Fruit fly (Drosophila melanogaster) S2 (cell line): ENCODE results near the gene Chchd3.

ENCODE experiments used
- CG8478 ChIP-seq: fragments of >200 bp; optimal IDR thresholded peaks from 2 replicates; lab custom pipeline; 2018
- CTCF ChIP-seq, 2 experiments: fragments of >200 bp; optimal IDR thresholded peaks; 2 replicates each; lab custom pipeline; 2018

Gene Chchd3

DNA sequence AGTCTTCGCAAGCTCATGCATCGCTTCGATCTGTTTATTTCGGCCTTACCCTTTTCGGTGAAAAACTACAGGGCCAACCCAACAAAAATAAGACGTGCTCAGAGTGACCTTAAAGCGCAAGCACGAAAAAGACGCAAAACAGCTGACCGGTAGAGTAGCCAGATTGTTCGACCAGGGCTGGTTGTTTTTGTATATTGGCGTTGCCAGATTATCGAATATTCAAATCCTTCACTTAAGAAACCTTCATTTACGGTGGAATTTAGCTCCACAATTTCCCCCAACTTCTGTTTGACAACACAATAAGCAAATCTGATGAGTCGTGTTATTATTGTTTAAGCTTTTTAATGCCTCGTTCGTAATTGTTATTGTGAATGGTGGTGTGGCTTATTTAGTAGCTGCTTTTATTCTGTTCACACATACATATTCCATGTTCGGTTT, at the start of gene Chchd3:
TSS of gene Chchd3 (minus strand) at position 132 of the 438 bp plus-strand sequence.
- TF ChIP-seq CTCF (optimal IDR thresholded peaks at IDR 0.05; lab: Kevin White, UChicago) (peak; percentile 54 to 60), CG8478 (lab: Kevin White, UChicago) (no peak)

DNA sequence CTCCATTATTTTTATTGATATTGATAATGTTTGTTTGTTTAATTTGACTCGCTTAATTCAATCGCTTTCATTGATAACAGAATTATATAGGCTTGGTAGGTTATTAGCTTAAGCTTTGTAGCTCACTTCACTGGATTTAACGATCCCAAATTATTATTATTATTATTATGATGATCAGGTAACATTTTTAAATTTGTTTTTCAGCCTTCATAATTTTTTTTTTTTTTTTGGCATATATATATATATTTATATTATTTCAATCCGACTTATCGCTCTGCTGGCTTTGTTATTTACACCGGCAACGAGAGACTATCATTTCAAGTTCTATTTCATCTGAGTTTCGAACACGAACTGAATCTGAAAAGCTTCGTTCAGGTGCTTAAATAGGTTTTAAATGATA, 47.4 kb upstream of the Chchd3 start, which contains the start of gene CG15553:
TSS of gene CG15553 (minus strand) at position 101 of the 400 bp plus-strand sequence.
- TF ChIP-seq CG8478 (lab: Kevin White, UChicago), result no peak
- no peak for TF ChIP-seq CTCF (optimal IDR thresholded peaks at IDR 0.05; lab: Kevin White, UChicago)

DNA sequence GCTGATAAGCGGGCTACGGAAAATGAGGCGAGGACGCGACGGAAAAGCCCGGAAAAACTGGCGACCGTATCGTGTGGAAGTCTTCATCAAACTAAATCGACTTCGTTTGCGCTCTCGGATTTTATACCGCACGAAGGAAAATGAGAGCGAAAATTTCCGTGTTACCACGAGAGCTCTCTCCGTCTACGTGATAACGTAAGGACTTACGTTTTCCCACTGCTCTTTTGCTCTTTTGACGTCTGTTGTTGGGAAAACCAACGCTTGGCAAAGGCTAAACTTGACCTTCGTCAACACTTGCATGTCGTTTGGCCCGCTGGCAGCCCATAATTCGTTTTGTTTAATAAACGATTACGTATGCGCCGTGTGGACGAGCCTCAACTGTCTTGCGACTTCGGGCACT, 43.5 kb upstream of the Chchd3 start, which contains the start of gene CG11317:
TSS of gene CG11317 (minus strand) at position 101 of the 400 bp plus-strand sequence.
- no peak for TF ChIP-seq CG8478 (lab: Kevin White, UChicago)
- TF ChIP-seq CTCF (optimal IDR thresholded peaks at IDR 0.05; lab: Kevin White, UChicago), result no peak

DNA sequence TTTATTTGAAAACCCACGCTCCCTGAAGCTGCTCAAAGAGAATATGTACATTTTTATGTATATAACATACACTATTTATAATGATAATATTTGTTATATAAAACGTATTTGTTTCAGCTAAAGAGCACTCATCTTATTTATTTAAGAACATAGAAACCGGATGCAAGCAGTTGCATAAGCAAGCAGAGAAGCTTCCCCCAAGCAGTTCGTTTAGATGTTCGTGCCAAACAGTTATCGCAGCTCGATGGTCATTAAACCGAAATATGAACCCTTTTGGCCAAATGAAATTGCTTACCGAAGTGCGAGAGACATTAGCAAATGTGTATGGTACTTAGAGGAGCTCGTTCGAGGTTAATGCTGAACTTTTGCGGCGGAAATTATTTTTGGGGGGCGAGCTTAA, 36.3 kb upstream of the Chchd3 start:
- no peak for TF ChIP-seq CG8478 (lab: Kevin White, UChicago)
- TF ChIP-seq CTCF (optimal IDR thresholded peaks at IDR 0.05; lab: Kevin White, UChicago), result no peak

DNA sequence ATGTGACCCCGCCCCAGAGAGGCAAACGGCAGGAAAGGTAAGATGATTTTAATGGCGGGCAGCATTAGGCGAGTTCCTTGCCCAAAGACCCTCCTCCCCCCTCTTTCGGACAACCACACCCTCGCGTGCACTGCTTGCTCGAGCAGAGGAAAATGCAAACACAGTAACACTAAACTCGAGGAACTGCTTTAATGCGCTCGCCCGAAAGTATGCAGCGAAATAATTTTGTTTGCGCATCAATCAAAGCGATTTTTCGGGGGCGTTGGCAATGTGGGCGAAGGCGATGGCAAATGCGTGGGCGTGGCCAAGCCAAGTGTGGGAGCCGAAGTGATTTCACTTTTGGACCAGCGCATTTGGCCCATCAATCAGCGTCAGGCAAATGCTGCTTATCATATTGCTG, 32.7 kb upstream of the Chchd3 start:
- peak; percentile 48 to 56 for TF ChIP-seq CTCF (optimal IDR thresholded peaks at IDR 0.05; lab: Kevin White, UChicago)
- TF ChIP-seq CG8478 (lab: Kevin White, UChicago), result no peak

DNA sequence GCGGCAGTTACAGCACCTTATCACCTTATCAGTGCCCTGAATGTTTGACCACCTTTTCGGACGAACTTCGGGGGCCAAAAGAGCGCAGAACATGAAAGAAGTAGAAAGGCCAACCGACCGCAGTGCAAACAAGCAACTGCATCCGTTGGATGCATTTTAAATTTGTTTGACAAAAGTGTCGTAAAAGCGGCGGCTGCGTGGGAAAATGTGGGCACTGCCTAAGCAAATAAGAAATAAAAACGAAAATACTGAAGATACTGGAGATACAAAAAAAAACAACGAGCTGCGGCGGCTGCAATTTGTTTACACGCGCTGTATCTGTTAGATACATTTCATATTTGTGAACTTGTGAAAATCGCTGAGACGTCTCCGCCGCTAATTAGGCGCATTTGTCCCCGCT, 17.0 kb upstream of the Chchd3 start:
- TF ChIP-seq CG8478 (lab: Kevin White, UChicago) (no peak), CTCF (optimal IDR thresholded peaks at IDR 0.05; lab: Kevin White, UChicago) (no peak)

DNA sequence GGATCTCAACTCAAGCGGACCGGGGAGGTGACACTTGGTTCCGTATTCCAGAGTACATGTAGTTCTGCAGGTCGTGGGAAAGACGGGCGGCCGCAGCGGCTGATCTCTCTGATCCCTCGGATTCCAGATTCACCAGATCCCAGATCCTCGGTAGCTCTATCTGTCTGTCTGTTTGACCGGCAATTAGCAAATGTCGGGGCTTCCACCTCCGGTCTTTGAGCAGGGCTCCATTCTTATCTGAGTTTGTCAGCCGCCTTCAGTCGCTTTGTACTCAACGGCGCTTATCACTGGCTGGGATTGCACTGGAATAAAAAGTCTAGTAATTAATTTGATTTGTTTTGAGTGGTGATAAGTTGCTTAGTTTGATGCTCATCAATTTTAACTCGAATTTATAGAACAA, 12.6 kb upstream of the Chchd3 start:
- TF ChIP-seq CG8478 (lab: Kevin White, UChicago), result no peak
- TF ChIP-seq CTCF (optimal IDR thresholded peaks at IDR 0.05; lab: Kevin White, UChicago), result no peak

DNA sequence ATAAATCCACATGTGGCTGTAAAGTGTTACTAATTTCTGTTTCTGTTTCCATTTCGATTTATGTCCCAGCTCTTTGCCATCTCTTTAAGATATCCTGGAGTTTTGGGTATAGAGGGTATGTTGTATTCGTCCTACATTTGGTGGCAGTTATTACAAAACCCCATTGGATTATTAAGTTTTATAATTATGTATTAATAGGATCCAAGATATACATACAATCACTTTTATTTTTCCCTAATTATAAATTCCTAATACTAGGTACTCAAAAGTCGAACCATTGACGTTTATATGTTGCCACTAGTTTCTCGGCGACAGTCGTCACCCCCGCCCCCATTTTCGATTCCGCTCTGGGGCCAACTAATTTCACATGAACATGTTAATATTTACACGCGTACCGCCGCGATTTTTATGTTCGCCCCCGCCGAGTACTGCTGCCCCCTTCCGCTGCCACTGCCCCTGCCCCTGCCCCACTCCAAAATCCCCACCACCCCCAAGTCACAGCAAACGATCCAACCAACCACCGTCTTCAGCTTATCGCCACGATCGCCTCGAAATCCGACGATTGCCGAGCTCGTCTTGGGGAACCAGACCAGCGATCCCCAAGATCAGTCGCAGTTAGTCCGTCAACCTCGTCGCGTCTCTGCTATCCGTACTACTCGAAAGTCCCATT, 11.1 kb upstream of the Chchd3 start, which contains the start of gene Sox100B:
TSS of gene Sox100B (plus strand) at position 601 of the 670 bp plus-strand sequence.
- no peak for TF ChIP-seq CTCF (optimal IDR thresholded peaks at IDR 0.05; lab: Kevin White, UChicago)
- TF ChIP-seq CG8478 (lab: Kevin White, UChicago), result no peak

DNA sequence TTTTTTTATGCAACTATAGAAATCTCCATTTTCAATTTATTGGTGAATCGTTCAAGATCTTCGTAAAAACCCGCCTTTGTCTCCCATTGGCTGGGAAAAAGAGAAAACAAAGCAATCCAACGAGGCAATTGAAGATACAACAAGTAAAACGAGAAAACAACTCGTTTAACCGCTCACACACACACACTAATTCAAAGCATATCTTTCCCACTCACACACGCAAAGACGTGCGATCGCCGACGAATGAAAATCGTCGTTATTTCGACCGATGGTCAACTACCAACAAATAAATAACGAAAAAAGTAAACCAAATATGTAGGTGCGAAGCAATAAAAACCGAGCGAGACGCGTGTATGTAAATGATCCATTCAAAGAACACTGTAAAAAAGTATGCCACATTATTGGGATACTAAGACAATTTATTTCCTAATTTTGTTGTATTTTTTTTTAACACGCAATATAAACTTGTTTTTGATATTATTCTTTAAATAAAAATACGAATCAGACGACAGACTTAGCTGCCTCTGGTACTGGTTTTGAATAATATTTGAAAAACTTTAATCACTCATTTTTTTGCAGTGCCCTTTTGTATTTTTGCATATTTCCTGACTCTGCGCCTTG, 8.7 kb upstream of the Chchd3 start:
- no peak for TF ChIP-seq CG8478 (lab: Kevin White, UChicago)
- TF ChIP-seq CTCF (optimal IDR thresholded peaks at IDR 0.05; lab: Kevin White, UChicago), result no peak

DNA sequence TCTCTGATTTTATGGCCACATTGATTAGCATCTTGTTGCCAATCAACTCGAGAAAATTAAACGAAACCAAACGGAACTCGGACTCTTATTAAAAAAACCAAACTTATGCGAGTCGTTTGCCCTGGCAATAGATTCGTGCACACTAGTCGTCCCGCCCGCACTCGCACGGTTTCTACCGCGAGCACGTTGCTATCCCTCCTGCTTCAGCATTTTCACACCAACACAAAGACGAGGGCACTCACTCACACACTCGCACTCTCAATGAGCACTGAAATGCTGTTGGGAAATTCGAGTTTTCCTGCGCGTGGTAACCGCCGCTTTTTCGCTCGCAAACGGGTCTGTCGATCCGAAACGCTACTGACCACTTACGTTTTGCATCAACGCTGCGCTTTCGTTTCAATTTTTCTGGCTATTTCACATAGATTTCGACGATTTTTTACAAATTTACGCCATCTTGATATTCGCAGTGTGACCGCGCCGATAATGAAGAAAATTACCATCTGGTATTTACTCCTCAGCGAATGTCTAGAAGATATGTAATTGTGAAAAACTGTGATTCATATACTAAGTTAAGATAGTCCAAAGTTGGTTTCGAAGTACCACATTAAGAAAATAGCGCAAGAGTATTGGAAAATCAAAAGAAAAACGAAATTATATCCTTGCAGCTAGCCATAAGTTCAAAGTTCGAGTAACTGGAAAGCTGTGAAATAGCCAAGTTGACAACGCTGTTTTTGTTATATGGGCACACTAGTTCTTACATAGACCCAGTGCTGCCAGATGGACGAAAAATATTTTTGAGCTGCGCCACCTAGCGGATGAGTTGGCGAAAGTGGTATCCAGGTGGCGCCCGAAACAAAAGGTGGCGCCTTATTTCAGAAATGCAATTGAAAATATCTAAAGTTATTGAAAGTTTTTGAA, 7.3 kb upstream of the Chchd3 start, which contains the start of gene dco:
TSS of gene dco (minus strand) at position 503 of the 918 bp plus-strand sequence.
- peak; percentile 97 to 99 for TF ChIP-seq CTCF (optimal IDR thresholded peaks at IDR 0.05; lab: Kevin White, UChicago)
- no peak for TF ChIP-seq CG8478 (lab: Kevin White, UChicago)

DNA sequence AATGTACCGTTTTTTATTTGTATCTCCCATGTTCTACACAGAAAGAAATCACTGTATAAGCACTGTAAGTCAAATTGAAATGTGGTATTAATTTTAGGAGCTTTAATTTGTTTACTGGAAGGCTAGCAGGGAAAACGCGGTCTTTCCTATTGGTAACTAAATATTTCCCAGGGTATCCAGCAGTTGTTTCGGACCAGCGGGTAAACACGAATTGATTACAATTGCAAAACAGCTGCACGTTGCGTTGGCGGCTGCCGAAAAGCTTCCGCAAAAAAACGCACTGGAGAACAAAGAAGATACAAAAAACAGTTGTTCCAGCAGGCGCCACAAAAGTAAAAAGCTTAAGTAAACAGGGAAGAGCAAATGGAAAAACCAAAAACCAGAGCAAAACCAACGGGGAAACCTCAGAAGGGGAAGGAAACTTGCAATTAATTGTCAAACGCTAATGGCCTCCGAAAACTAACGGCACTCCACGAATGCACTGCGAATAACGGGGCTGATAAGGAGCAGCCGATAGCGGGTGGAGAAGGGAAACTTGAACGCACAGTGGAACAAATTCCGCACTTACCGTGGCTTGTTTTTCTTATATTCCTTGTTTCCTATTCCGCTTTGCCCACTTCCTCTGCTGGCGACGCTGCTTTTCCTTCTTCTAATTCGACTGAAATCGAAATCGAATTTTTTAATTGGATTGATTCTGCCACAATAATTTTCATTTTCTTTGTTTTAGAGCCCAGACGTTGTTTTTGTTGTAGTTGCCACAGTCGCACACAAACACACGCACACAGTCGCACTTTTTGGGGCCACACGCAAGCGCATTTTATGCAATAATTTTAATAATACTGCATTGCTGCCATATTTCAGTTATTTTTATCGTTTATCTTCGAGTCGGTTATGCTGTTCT, 6.3 kb upstream of the Chchd3 start:
- TF ChIP-seq CTCF (optimal IDR thresholded peaks at IDR 0.05; lab: Kevin White, UChicago), result no peak
- no peak for TF ChIP-seq CG8478 (lab: Kevin White, UChicago)

DNA sequence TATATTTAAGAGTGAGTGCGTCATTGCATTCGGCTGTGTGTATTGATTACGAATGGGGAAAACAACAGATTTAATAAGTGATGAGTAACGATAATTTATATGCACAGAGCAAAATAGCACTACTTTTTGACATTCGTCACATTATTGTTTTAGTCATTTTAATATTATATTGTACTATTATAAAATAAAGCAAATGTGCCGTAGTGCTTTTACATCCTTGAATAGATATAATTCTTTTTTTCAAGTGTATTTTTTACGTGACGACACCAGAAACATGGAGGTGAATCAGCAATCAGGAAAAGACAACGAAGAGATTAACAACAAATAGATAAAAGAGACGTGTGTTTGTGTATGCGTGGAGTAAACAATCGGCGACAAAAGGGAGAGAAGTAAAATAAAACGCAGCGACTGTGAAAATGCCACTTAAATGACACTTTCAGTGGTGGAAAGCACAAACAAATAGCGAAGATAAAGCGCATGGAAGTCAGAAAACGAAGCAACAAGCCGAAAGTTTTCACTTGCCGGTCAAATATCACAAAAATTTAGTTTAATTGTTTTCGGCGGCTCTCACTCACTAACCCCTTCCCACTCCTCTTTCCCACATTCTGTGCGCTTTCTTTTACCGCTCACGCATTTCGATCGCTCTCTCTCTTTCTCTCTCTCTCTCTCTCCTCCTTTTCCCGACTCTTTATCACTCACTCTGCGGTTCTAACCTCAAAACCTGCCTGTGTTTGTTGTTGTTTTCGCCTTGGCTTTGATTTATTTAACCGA, 5.5 kb upstream of the Chchd3 start:
- no peak for TF ChIP-seq CG8478 (lab: Kevin White, UChicago)
- TF ChIP-seq CTCF (optimal IDR thresholded peaks at IDR 0.05; lab: Kevin White, UChicago), result no peak

DNA sequence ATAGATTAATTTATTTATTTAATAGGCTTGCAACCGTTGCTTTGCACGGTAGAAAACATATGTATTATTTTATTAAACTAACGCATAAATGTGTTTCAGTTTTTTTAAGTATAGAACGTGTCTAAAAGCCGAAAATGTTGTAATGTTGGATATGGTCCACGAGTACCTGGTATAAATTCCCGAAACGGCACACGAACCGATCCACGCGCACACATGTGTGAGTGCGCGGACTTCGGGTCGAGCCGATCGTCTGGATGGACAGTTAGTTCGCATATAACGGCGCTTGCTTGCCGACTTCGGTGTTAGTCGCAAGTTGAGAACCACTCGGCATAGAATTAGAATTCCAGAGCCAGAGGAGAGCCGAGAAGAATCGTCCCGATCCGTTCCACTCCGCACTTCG, 5.1 kb downstream of the Chchd3 start, which contains the start of gene Alp4:
TSS of gene Alp4 (plus strand) at position 301 of the 400 bp plus-strand sequence.
- TF ChIP-seq CTCF (optimal IDR thresholded peaks at IDR 0.05; lab: Kevin White, UChicago) (no peak), CG8478 (lab: Kevin White, UChicago) (no peak)
